Fruit fly (Drosophila melanogaster): ENCODE data around the gene CG34175.

CG34175 gene

DNA sequence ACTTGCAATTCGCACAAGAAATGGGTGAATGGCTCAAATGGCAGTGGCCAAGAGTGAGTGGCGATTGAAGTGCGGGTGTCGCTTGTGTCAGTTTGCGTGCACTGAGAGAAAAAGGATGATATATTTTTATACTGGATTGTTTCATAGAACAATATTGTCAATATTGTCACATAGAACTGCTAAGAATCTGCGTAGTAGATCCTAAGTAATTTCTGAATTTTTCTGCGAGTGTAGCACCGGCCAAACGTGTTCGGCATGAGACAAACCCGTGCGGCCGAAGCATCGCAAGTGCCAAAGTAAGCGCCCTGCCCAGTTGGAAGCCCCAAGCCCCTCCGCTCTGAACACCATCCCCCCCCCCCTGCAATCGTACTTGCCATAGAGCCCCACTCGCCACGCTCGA lies 42.5 kb downstream of the CG34175 start (continued):
- TF ChIP-seq CG4282 (GFP tag; optimal IDR thresholded peaks at IDR 0.05) (no peak), HLHmδ (GFP tag; optimal IDR thresholded peaks at IDR 0.05) (no peak), CG17829 (tag; optimal IDR thresholded peaks at IDR 0.05) (peak; percentile 65), Drgx (GFP tag; IDR thresholded peaks at IDR 0.05) (peak; percentile 92), gcm (GFP tag; optimal IDR thresholded peaks at IDR 0.05) (peak; percentile 52), dysf (GFP tag; IDR thresholded peaks at IDR 0.05) (peak; percentile 88), Neu2 (GFP tag; optimal IDR thresholded peaks at IDR 0.05; ENCODE audit: borderline replicate concordance) (no peak), shn (GFP tag; optimal IDR thresholded peaks at IDR 0.05) (peak; percentile 24), CG4404 (GFP tag; IDR thresholded peaks at IDR 0.05) (peak; percentile 33; the same call in 1 of the 2 replicates), hth (optimal IDR thresholded peaks at IDR 0.05) (no peak), nau (GFP tag; optimal IDR thresholded peaks at IDR 0.05) (peak; percentile 64), Antp (GFP tag; optimal IDR thresholded peaks at IDR 0.05) (no peak), BtbVII (GFP tag; optimal IDR thresholded peaks at IDR 0.05) (peak; percentile 52), wor (GFP tag; IDR thresholded peaks at IDR 0.05) (peak; percentile 27; the same call in 1 of the 2 replicates), p53 (GFP tag; optimal IDR thresholded peaks at IDR 0.05) (no peak), dati (GFP tag; IDR thresholded peaks at IDR 0.05) (peak; percentile 56; the same call in 1 of the 2 replicates), CG16813 (GFP tag; IDR thresholded peaks at IDR 0.05; ENCODE audit: partially characterized antibody) (no peak), CG3838 (GFP tag; optimal IDR thresholded peaks at IDR 0.05) (no peak), HmgD (GFP tag; optimal IDR thresholded peaks at IDR 0.05) (no peak), CG1529 (GFP tag; optimal IDR thresholded peaks at IDR 0.05) (peak; percentile 59), pita (GFP tag; optimal IDR thresholded peaks at IDR 0.05) (no peak), CG2889 (GFP tag; IDR thresholded peaks at IDR 0.05) (peak; percentile 76), Eip74EF (GFP tag; optimal IDR thresholded peaks at IDR 0.05) (no peak), bab2 (GFP tag; optimal IDR thresholded peaks at IDR 0.05) (peak; percentile 19), Fer2 (tag; optimal IDR thresholded peaks at IDR 0.05) (peak; percentile 3), sug (tag; optimal IDR thresholded peaks at IDR 0.05) (no peak), YL-1 (GFP tag; optimal IDR thresholded peaks at IDR 0.05) (no peak), Hmx (GFP tag; optimal IDR thresholded peaks at IDR 0.05) (no peak), Dip2 (GFP tag; IDR thresholded peaks at IDR 0.05) (0 out of 2 replicates have a peak, but pooled peaks have one; percentile 25), Ets97D (GFP tag; optimal IDR thresholded peaks at IDR 0.05) (no peak), MBD-R2 (GFP tag; IDR thresholded peaks at IDR 0.05) (no peak), Ssrp (tag; optimal IDR thresholded peaks at IDR 0.05) (peak; percentile 9), ind (GFP tag; optimal IDR thresholded peaks at IDR 0.05) (peak; percentile 77), CG9876 (GFP tag; optimal IDR thresholded peaks at IDR 0.05) (peak; percentile 25), cas (GFP tag; IDR thresholded peaks at IDR 0.05) (peak; percentile 73), CG4424 (GFP tag; optimal IDR thresholded peaks at IDR 0.05) (peak; percentile 65), org-1 (GFP tag; optimal IDR thresholded peaks at IDR 0.05) (peak; percentile 55), CG2199 (GFP tag; IDR thresholded peaks at IDR 0.05) (peak; percentile 51; the same call in 1 of the 3 replicates), stc (GFP tag; IDR thresholded peaks at IDR 0.05) (peak; percentile 80), CG18619 (GFP tag; optimal IDR thresholded peaks at IDR 0.05) (peak; percentile 8), CG11085 (GFP tag; IDR thresholded peaks at IDR 0.05) (0 out of 2 replicates have a peak, but pooled peaks have one; percentile 21), nmo (GFP tag; optimal IDR thresholded peaks at IDR 0.05) (peak; percentile 33), Opbp (GFP tag; IDR thresholded peaks at IDR 0.05; ENCODE audit: partially characterized antibody) (no peak), Sry-δ (GFP tag; optimal IDR thresholded peaks at IDR 0.05) (no peak), Nf-YA (GFP tag; IDR thresholded peaks at IDR 0.05) (peak; percentile 57), CG12744 (GFP tag; optimal IDR thresholded peaks at IDR 0.05) (no peak), ara (GFP tag; IDR thresholded peaks at IDR 0.05) (peak; percentile 69), CG33213 (GFP tag; optimal IDR thresholded peaks at IDR 0.05) (no peak), CG8290 (GFP tag; optimal IDR thresholded peaks at IDR 0.05) (no peak), CG8290 (tag; optimal IDR thresholded peaks at IDR 0.05) (peak in 1 of 2 experiments; percentile 38), CG12659 (GFP tag; optimal IDR thresholded peaks at IDR 0.05) (peak; percentile 39), lab (GFP tag; optimal IDR thresholded peaks at IDR 0.05) (peak; percentile 80)
